Fruit fly (Drosophila melanogaster) S2 (cell line): ENCODE results near the gene Arr2.

ENCODE experiments used
- CG8478 ChIP-seq: fragments of >200 bp; optimal IDR thresholded peaks from 2 replicates; lab custom pipeline; 2018
- CTCF ChIP-seq, 2 experiments: fragments of >200 bp; optimal IDR thresholded peaks; 2 replicates each; lab custom pipeline; 2018

dm6 chr3L:8659601-8660000 is 10.9 kb upstream of the Arr2 start:
- TF ChIP-seq CTCF (optimal IDR thresholded peaks at IDR 0.05; lab: Kevin White, UChicago) (no peak), CG8478 (lab: Kevin White, UChicago) (no peak)
